Worm (Caenorhabditis elegans): ENCODE measurements around the gene K09D9.3.

K09D9.3 gene

DNA sequence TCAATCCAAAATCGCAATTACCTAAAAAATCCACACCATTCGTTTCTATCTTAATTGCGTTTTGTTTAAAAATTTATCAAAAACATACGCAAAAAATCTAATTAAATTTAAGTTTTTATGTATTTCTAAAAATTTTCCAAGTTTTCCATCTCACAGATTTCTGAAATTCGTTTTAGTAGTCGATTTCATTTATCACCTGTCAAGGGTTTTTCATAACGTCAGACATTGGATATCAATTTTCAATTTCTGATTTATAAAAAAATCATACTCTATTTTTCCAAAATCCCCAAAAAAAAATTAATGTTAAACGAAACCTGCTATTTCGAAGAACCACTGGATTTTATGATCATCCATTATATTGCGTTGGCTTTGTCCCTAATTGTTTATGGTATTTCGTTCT, 9.1 kb upstream of the K09D9.3 start, which contains the start of gene srh-4:
Gene srh-4 (plus strand): TSS at position 301 of the 400 bp plus-strand sequence.
- TF ChIP-seq egl-27 (tag; optimal IDR thresholded peaks at IDR 0.05) (no peak), lin-39 (tag; optimal IDR thresholded peaks at IDR 0.05) (no peak), ztf-11 (tag; optimal IDR thresholded peaks at IDR 0.05) (no peak), dsc-1 (tag; optimal IDR thresholded peaks at IDR 0.05) (no peak)

DNA sequence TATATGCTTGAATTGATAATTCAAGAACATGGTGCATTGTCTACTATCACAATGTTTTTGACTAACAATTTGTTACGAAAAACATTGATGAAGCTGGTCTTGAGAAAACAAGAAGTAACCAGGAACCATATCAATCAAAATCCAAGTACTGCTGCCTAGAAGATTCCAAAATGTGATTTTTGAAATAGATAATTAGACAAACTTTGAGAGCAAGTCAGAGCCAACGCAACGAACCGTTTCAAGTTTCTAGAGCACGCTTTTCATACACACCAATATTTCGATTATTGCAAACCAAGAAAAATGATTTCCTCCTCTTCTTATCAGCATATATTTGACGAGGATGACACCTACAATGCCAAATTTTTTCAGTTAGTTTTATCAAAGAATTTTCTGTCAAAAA, 2.5 kb upstream of the K09D9.3 start, which contains the start of gene srw-89:
Gene srw-89 (plus strand): TSS at position 301 of the 400 bp plus-strand sequence.
- TF ChIP-seq sptf-1 (tag; optimal IDR thresholded peaks at IDR 0.05): no peak
- no peak for TF ChIP-seq zip-4 (GFP tag; optimal IDR thresholded peaks at IDR 0.05)
- TF ChIP-seq ama-1 (optimal IDR thresholded peaks at IDR 0.05): no peak
- TF ChIP-seq sox-4 (tag; optimal IDR thresholded peaks at IDR 0.05): no peak
- no peak for TF ChIP-seq C16A3.4 (tag; optimal IDR thresholded peaks at IDR 0.05)
- TF ChIP-seq elt-2 (tag; optimal IDR thresholded peaks at IDR 0.05): no peak
- no peak for TF ChIP-seq nhr-11 (tag; optimal IDR thresholded peaks at IDR 0.05)
- TF ChIP-seq blmp-1 (tag; optimal IDR thresholded peaks at IDR 0.05): no peak
- no peak for TF ChIP-seq grh-1 (GFP tag; IDR thresholded peaks at IDR 0.05)
- no peak for TF ChIP-seq lir-3 (tag; optimal IDR thresholded peaks at IDR 0.05; ENCODE audit: poor library complexity)
- TF ChIP-seq nhr-76 (tag; optimal IDR thresholded peaks at IDR 0.05): no peak
- TF ChIP-seq alr-1 (tag; optimal IDR thresholded peaks at IDR 0.05; ENCODE audit: borderline replicate concordance): no peak
- TF ChIP-seq aha-1 (tag; optimal IDR thresholded peaks at IDR 0.05): no peak
- no peak for TF ChIP-seq xbp-1 (tag; optimal IDR thresholded peaks at IDR 0.05)
- no peak for TF ChIP-seq lin-14 (GFP tag; optimal IDR thresholded peaks at IDR 0.05)
- TF ChIP-seq F16B12.6 (tag; optimal IDR thresholded peaks at IDR 0.05): no peak
- TF ChIP-seq lin-13 (GFP tag; optimal IDR thresholded peaks at IDR 0.05): no peak
- TF ChIP-seq ztf-4 (tag; optimal IDR thresholded peaks at IDR 0.05): no peak

DNA sequence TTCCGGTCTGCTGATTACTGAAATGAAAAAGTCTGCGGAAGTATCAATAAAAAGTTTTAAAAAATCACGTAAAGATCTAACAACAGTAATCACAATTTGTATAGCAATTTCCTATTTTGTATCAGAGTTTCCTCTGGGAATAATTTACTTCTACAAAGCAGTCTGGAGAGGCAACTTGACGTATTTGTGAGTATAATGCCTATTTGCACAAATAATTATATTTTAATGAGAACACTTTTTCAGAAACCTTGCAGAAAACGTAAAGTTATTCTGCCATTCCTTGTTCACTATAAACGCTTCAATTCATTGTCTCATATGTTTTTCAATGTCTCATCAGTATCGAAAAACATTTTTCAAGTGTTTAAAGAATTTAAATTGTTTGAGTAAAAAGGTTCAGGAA, 697 bp upstream of the K09D9.3 start:
- TF ChIP-seq jun-1 (tag; optimal IDR thresholded peaks at IDR 0.05) (no peak), efl-1 (optimal IDR thresholded peaks at IDR 0.05) (no peak), efl-1 (GFP tag; optimal IDR thresholded peaks at IDR 0.05 in 1 of 2) (peak in 1 of 2 experiments; percentile 62)

DNA sequence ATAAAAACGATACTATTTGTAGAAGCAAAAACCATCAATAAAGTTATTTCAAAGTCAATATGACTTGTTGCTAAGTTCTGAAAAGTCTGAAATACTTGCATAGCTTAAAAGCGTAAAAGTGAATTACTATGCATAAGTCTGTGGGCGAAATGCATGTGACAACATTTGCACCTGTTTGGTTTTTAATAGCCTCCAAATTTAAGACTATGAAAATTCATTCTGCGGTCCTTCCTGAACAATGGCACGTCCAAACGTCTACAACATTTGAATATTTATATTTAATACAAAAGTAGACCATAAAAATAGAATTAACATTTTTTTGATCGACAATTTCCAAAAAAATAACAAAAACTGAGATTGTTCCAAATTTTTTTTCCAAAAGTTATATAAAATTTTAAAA, 2.5 kb downstream of the K09D9.3 start, which contains the start of gene K09D9.14:
Gene K09D9.14 (minus strand): TSS at position 101 of the 400 bp plus-strand sequence.
- TF ChIP-seq hlh-4 (tag; optimal IDR thresholded peaks at IDR 0.05) (no peak), elt-3 (tag; optimal IDR thresholded peaks at IDR 0.05) (no peak), fos-1 (tag; optimal IDR thresholded peaks at IDR 0.05) (no peak), jun-1 (tag; optimal IDR thresholded peaks at IDR 0.05) (no peak), unc-30 (tag; optimal IDR thresholded peaks at IDR 0.05) (no peak), ama-1 (optimal IDR thresholded peaks at IDR 0.05) (no peak), egl-13 (tag; optimal IDR thresholded peaks at IDR 0.05) (no peak), vab-15 (tag; optimal IDR thresholded peaks at IDR 0.05) (no peak), rnt-1 (tag; optimal IDR thresholded peaks at IDR 0.05) (no peak)

DNA sequence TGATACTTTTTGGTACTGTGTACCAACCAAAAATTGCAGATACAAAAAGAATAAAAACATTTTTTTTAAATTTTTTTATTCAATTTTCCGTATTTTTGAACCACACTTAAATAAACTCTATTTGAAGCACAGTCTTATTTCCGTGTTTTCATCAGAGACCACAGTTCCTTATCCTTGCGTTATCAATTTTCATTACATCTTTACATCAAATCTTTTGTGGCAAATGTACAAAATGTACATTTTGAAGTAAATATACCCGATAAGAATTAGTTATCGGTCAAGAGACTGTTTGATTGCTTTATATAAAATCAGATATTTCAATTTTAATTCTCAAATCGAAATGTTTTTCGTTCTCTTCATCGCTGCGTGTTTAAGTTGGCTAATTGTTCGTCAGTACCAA, 3.0 kb downstream of the K09D9.3 start, which contains the start of gene cyp-35A3:
Gene cyp-35A3 (plus strand): TSS at position 301 of the 400 bp plus-strand sequence.
- TF ChIP-seq hpl-2 (GFP tag; optimal IDR thresholded peaks at IDR 0.05) (no peak), mab-9 (GFP tag; IDR thresholded peaks at IDR 0.05) (no peak), nhr-12 (tag; optimal IDR thresholded peaks at IDR 0.05) (no peak), ceh-82 (tag; optimal IDR thresholded peaks at IDR 0.05) (no peak), nhr-84 (tag; optimal IDR thresholded peaks at IDR 0.05) (no peak)

All from whole organism, L1 larva.